Worm (Caenorhabditis elegans): Measurements from ENCODE around the gene srsx-24.
"Not testable (repeated sequence)": the region's sequence is repeated elsewhere in the genome, so short reads cannot be mapped to it uniquely, and the experiment has no call there.

The srsx-24 gene

DNA sequence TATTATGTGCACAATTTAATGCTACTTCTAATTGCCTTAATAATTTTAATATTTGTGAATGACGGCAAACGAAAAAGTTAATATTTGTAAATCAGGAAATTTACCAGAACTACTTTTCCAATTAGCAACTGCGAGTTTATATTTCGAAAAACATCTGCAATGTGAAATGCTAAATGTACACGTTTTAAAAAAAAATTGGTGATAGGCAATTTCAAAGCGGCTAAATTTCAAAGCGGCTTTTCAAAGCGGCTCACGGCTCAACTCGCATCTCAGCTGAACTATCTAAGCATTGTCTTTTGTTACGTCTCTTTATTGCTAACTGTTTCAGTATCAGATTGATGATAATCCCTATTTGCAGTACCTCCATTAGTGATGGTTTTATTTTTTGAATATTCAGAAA is 39.5 kb downstream of the srsx-24 start, which contains the start of gene srh-187:
srh-187 (minus strand) TSS at position 101 of the 400 bp plus-strand sequence.
- TF ChIP-seq rnt-1 (tag; optimal IDR thresholded peaks at IDR 0.05) (no peak), mab-9 (GFP tag; IDR thresholded peaks at IDR 0.05) (no peak), snpc-4 (tag; optimal IDR thresholded peaks at IDR 0.05) (no peak), lin-13 (GFP tag; optimal IDR thresholded peaks at IDR 0.05) (no peak), nhr-11 (tag; optimal IDR thresholded peaks at IDR 0.05) (no peak), dpl-1 (GFP tag; optimal IDR thresholded peaks at IDR 0.05) (no peak), swsn-7 (tag; optimal IDR thresholded peaks at IDR 0.05) (no peak), lin-14 (GFP tag; optimal IDR thresholded peaks at IDR 0.05) (no peak), aha-1 (tag; optimal IDR thresholded peaks at IDR 0.05) (no peak)

DNA sequence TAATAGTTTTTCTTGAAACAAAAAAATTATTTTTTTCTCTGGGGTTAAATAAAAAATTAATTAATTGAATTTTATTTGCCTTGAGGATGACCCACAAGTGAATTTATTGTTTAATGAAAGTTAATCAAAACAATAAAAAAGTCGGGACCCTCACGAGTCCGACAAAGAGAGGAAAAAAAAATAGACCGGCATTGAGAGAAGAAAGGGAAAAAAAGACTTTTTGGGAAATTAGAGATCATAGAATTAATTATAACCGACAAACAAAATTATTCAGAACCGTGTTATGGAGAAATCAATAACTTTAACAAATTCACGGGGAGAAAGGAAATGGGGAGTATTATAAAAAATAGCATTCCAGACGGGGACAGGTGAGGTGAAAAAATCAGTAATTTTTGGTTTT is 42.1 kb downstream of the srsx-24 start, which contains the start of gene F10G2.7:
F10G2.7 (minus strand) TSS at position 101 of the 400 bp plus-strand sequence.
- TF ChIP-seq mef-2, hlh-4, C04F5.9 (tag; optimal IDR thresholded peaks at IDR 0.05): not testable (repeated sequence)

DNA sequence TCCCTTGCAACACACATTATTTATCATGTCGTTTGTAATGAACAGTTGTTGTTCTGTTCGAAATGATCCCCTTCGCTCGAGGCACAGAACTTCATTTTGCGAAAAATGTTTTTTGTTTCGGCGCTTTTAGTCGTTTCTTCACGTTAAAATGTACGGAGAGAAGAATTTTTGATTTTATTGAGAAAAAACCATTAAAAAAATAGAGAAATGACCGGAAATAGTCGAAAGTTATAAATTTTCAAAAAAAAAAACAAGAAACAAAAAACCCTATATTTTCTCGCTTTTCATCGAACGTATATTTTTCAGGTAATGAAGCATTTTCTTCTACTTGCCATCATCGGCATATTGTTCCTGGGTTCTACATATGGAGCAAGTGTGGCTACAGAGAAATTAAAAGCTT is 47.0 kb downstream of the srsx-24 start, which contains the start of gene F10G2.1:
F10G2.1 (plus strand) TSS at position 301 of the 400 bp plus-strand sequence.
- TF ChIP-seq nhr-85 (tag) (no peak), sup-37 (GFP tag; optimal IDR thresholded peaks at IDR 0.05) (no peak), ceh-82 (tag; optimal IDR thresholded peaks at IDR 0.05) (no peak), fos-1 (tag; optimal IDR thresholded peaks at IDR 0.05) (no peak), elt-2 (tag; optimal IDR thresholded peaks at IDR 0.05) (no peak), egl-13 (tag; optimal IDR thresholded peaks at IDR 0.05) (no peak), ets-5 (GFP tag; IDR thresholded peaks at IDR 0.05) (no peak), sox-4 (tag; optimal IDR thresholded peaks at IDR 0.05) (no peak)

DNA sequence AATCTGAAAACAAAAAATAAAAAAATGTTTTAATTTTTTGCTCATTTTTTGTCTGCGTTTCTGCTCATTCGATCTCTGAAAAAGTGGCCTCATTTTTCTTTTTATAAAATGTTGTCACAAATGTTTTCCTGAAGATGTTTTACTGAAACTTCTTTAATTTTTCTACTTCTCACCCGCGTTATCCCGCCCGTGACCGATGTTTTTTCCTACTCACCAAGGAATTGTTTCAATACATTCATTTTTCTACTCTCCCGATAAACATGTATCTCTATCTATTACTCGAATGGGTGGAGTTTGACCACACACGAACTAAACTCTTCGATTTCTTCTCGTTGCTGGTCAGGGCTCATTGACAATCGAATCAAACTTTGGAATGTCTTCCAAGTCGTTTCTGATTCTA is 48.4 kb downstream of the srsx-24 start, which contains the start of gene F10G2.2:
F10G2.2 (plus strand) TSS at position 301 of the 400 bp plus-strand sequence.
- TF ChIP-seq skn-1 (tag; optimal IDR thresholded peaks at IDR 0.05) (no peak), blmp-1 (tag; optimal IDR thresholded peaks at IDR 0.05) (no peak), nhr-28 (tag; optimal IDR thresholded peaks at IDR 0.05) (no peak), grh-1 (GFP tag; IDR thresholded peaks at IDR 0.05) (no peak), nhr-19 (GFP tag; conservative IDR thresholded peaks at IDR 0.05) (no peak), pax-3 (tag; optimal IDR thresholded peaks at IDR 0.05) (no peak), Y116A8C.19 (tag; optimal IDR thresholded peaks at IDR 0.05; ENCODE audit: borderline replicate concordance) (no peak), ztf-11 (tag; optimal IDR thresholded peaks at IDR 0.05) (no peak), lin-13 (GFP tag; optimal IDR thresholded peaks at IDR 0.05) (no peak), nhr-237 (tag; optimal IDR thresholded peaks at IDR 0.05) (no peak), fkh-10 (GFP tag; optimal IDR thresholded peaks at IDR 0.05) (no peak), dpl-1 (GFP tag; optimal IDR thresholded peaks at IDR 0.05) (no peak), lir-3 (tag; optimal IDR thresholded peaks at IDR 0.05; ENCODE audit: poor library complexity) (no peak), ceh-88 (GFP tag; IDR thresholded peaks at IDR 0.05) (no peak), efl-1 (optimal IDR thresholded peaks at IDR 0.05) (no peak), efl-1 (GFP tag; optimal IDR thresholded peaks at IDR 0.05 in 1 of 2) (no peak), ceh-8 (GFP tag; optimal IDR thresholded peaks at IDR 0.05) (no peak)

DNA sequence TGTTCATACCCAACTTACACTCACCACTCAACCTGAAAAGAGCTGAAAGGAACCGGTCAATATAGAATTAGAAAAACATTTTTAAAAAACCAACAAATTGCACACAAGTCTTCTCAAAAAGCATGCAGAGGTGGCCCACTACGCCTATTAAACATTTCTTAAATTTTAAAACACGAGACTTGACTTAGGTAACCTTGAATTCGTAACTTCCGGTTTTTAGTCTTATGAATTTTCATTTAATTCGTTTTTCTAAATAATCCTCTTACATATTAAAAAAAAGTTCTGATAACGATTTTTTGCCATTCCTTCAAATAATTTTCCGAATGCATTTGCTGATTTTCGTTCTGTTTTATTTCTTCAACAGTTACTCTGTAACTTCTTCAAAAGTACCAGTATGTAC is 51.2 kb downstream of the srsx-24 start, which contains the start of gene clec-7:
clec-7 (plus strand) TSS at position 301 of the 400 bp plus-strand sequence.
- TF ChIP-seq fkh-10 (GFP tag; optimal IDR thresholded peaks at IDR 0.05) = no peak
- no peak for TF ChIP-seq hlh-4 (tag; optimal IDR thresholded peaks at IDR 0.05)
- TF ChIP-seq xbp-1 (tag; optimal IDR thresholded peaks at IDR 0.05) = no peak
- TF ChIP-seq rnt-1 (tag; optimal IDR thresholded peaks at IDR 0.05) = no peak
- no peak for TF ChIP-seq ama-1 (optimal IDR thresholded peaks at IDR 0.05)
- TF ChIP-seq ceh-88 (GFP tag; IDR thresholded peaks at IDR 0.05) = no peak
- TF ChIP-seq sup-37 (GFP tag; optimal IDR thresholded peaks at IDR 0.05) = no peak
- no peak for TF ChIP-seq mdl-1 (tag; optimal IDR thresholded peaks at IDR 0.05)
- no peak for TF ChIP-seq zip-4 (GFP tag; optimal IDR thresholded peaks at IDR 0.05)
- no peak for TF ChIP-seq sptf-1 (tag; optimal IDR thresholded peaks at IDR 0.05)
- TF ChIP-seq C34B4.2 (tag; optimal IDR thresholded peaks at IDR 0.05) = no peak
- TF ChIP-seq tlp-1 (tag; optimal IDR thresholded peaks at IDR 0.05) = no peak
- TF ChIP-seq fos-1 (tag; optimal IDR thresholded peaks at IDR 0.05) = no peak
- no peak for TF ChIP-seq hlh-17 (GFP tag; optimal IDR thresholded peaks at IDR 0.05; ENCODE audit: borderline replicate concordance)
